Worm (Caenorhabditis elegans) whole organism, young adult: ENCODE data around the gene F39G3.2.
"Not testable (repeated sequence)": the region's sequence is repeated elsewhere in the genome, so short reads cannot be mapped to it uniquely, and the experiment has no call there.

Source experiments
- B0336.3 ChIP-seq: fragments of 200-800 bp; sonication (Bioruptor generic); IDR thresholded peaks from 2 replicates; pipeline ENCODE4 v1.3.6; 2022; ENCODE audit warnings: missing genetic modification characterization, missing compliant biosample characterization
- C17E4.6 ChIP-seq: fragments of 200-800 bp; sonication (Bioruptor generic); IDR thresholded peaks from 2 replicates; pipeline ENCODE4 v1.3.6; 2022; ENCODE audit warnings: missing genetic modification reagents, missing genetic modification characterization, missing compliant biosample characterization
- F10E7.11 ChIP-seq: sonication (generic microtip); optimal IDR thresholded peaks from 2 replicates; lab custom pipeline; 2017; ENCODE audit warnings: mild to moderate bottlenecking, missing genetic modification characterization, moderate library complexity, missing compliant biosample characterization
- T26A5.8 ChIP-seq: sonication (generic microtip); optimal IDR thresholded peaks from 2 replicates; lab custom pipeline; 2016; ENCODE audit warnings: missing genetic modification characterization, missing compliant biosample characterization
- Y53F4B.3 ChIP-seq: fragments of 200-800 bp; sonication (Bioruptor generic); IDR thresholded peaks from 2 replicates; pipeline ENCODE4 v1.3.6; 2022; ENCODE audit warnings: missing genetic modification reagents, missing genetic modification characterization, missing compliant biosample characterization
- ZK185.1 ChIP-seq: sonication (generic microtip); optimal IDR thresholded peaks from 2 replicates; lab custom pipeline; 2016; ENCODE audit warnings: mild to moderate bottlenecking, missing genetic modification characterization, missing compliant biosample characterization; ENCODE audit not compliant: poor library complexity, severe bottlenecking
- aptf-3 ChIP-seq: fragments of 200-800 bp; sonication (Bioruptor generic); IDR thresholded peaks from 2 replicates; pipeline ENCODE4 v1.3.6; 2022; ENCODE audit warnings: missing genetic modification characterization, missing compliant biosample characterization
- atf-7 ChIP-seq: sonication (generic microtip); optimal IDR thresholded peaks from 2 replicates; lab custom pipeline; 2017; ENCODE audit warnings: mild to moderate bottlenecking, missing genetic modification characterization, missing compliant biosample characterization
- attf-3 ChIP-seq: fragments of 200-800 bp; sonication (Bioruptor generic); conservative IDR thresholded peaks from 2 replicates; pipeline ENCODE4 v1.3.6; 2022; ENCODE audit warnings: missing genetic modification reagents, missing genetic modification characterization, missing compliant biosample characterization
- attf-6 ChIP-seq: fragments of 200-800 bp; sonication (Bioruptor generic); IDR thresholded peaks from 2 replicates; pipeline ENCODE4 v1.3.6; 2022; ENCODE audit warnings: missing genetic modification reagents, missing genetic modification characterization, missing compliant biosample characterization
- bed-1 ChIP-seq: fragments of 200-800 bp; sonication (Bioruptor generic); IDR thresholded peaks from 2 replicates; pipeline ENCODE4 v1.3.6; 2022; ENCODE audit warnings: missing genetic modification reagents, missing genetic modification characterization, missing compliant biosample characterization
- cebp-2 ChIP-seq: fragments of 200-800 bp; sonication (Bioruptor generic); IDR thresholded peaks from 2 replicates; pipeline ENCODE4 v1.3.6; 2022; ENCODE audit warnings: missing genetic modification characterization, missing compliant biosample characterization
- ceh-100 ChIP-seq: fragments of 200-800 bp; sonication (Bioruptor generic); IDR thresholded peaks from 2 replicates; pipeline ENCODE4 v1.3.6; 2022; ENCODE audit warnings: missing genetic modification reagents, missing genetic modification characterization, missing compliant biosample characterization
- ceh-27 ChIP-seq: fragments of 200-800 bp; sonication (Bioruptor generic); optimal IDR thresholded peaks from 2 replicates; lab custom pipeline; 2018; ENCODE audit warnings: mild to moderate bottlenecking, missing genetic modification characterization, moderate library complexity, missing compliant biosample characterization
- chd-7 ChIP-seq: sonication (generic microtip); optimal IDR thresholded peaks from 2 replicates; lab custom pipeline; 2016; ENCODE audit warnings: mild to moderate bottlenecking, missing genetic modification characterization, moderate library complexity, missing compliant biosample characterization
- dox-1 ChIP-seq: fragments of 200-800 bp; sonication (Bioruptor generic); IDR thresholded peaks from 2 replicates; pipeline ENCODE4 v1.3.6; 2022; ENCODE audit warnings: missing genetic modification reagents, missing genetic modification characterization, missing compliant biosample characterization
- dpff-1 ChIP-seq: sonication (generic microtip); optimal IDR thresholded peaks from 2 replicates; lab custom pipeline; 2017; ENCODE audit warnings: mild to moderate bottlenecking, missing genetic modification characterization, missing compliant biosample characterization
- dpl-1 ChIP-seq: fragments of 150-350 bp; optimal IDR thresholded peaks from 2 replicates; lab custom pipeline; 2014; ENCODE audit warnings: missing biosample characterization, missing genetic modification reagents, missing genetic modification characterization
- egrh-3 ChIP-seq: fragments of 200-800 bp; sonication (Bioruptor generic); IDR thresholded peaks from 2 replicates; pipeline ENCODE4 v1.3.6; 2022; ENCODE audit warnings: missing genetic modification reagents, missing genetic modification characterization, missing compliant biosample characterization
- ekl-4 ChIP-seq: fragments of 200-800 bp; sonication (Bioruptor generic); IDR thresholded peaks from 2 replicates; pipeline ENCODE4 v1.3.6; 2022; ENCODE audit warnings: missing genetic modification reagents, missing genetic modification characterization, missing compliant biosample characterization
- him-1 ChIP-seq: sonication (generic microtip); optimal IDR thresholded peaks from 2 replicates; lab custom pipeline; 2016; ENCODE audit warnings: missing genotype, missing genetic modification reagents, missing genetic modification characterization, missing compliant biosample characterization
- hlh-12 ChIP-seq: sonication (generic microtip); optimal IDR thresholded peaks from 2 replicates; lab custom pipeline; 2016; ENCODE audit warnings: missing genetic modification characterization, missing compliant biosample characterization
- hlh-26 ChIP-seq: fragments of 200-800 bp; sonication (Bioruptor generic); conservative IDR thresholded peaks from 2 replicates; pipeline ENCODE4 v1.3.6; 2022; ENCODE audit warnings: missing genetic modification reagents, missing genetic modification characterization, missing compliant biosample characterization
- hmg-1.2 ChIP-seq: fragments of 200-800 bp; sonication (Bioruptor generic); IDR thresholded peaks from 2 replicates; pipeline ENCODE4 v1.3.6; 2022; ENCODE audit warnings: missing genetic modification reagents, missing genetic modification characterization, missing compliant biosample characterization
- hrde-1 ChIP-seq: sonication (generic microtip); optimal IDR thresholded peaks from 2 replicates; lab custom pipeline; 2016; ENCODE audit warnings: missing genetic modification characterization, mild to moderate bottlenecking, missing compliant biosample characterization, moderate library complexity, missing genotype, missing genetic modification reagents, borderline replicate concordance
- hsf-1 ChIP-seq: fragments of 200-800 bp; sonication (Bioruptor generic); IDR thresholded peaks from 2 replicates; pipeline ENCODE4 v1.3.6; 2022; ENCODE audit warnings: missing genetic modification reagents, missing genetic modification characterization, missing compliant biosample characterization
- let-607 ChIP-seq, 2 experiments: fragments of 200-800 bp in 1 of 2; sonication (Bioruptor generic) in 1 of 2; sonication (generic microtip) in 1 of 2; optimal IDR thresholded peaks; 2 replicates each; lab custom pipeline; 2016 to 2018; ENCODE audit warnings: mild to moderate bottlenecking in 2 of 2, missing compliant biosample characterization in 2 of 2, missing genetic modification characterization in 2 of 2, moderate library complexity in 2 of 2, missing genotype in 1 of 2
- lin-26 ChIP-seq: fragments of 200-800 bp; sonication (Bioruptor generic); IDR thresholded peaks from 2 replicates; pipeline ENCODE4 v1.3.6; 2022; ENCODE audit warnings: missing genetic modification reagents, missing genetic modification characterization, missing compliant biosample characterization
- lin-40 ChIP-seq: sonication (generic microtip); optimal IDR thresholded peaks from 2 replicates; lab custom pipeline; 2016; ENCODE audit warnings: missing genetic modification characterization, mild to moderate bottlenecking, missing compliant biosample characterization, missing genotype, missing genetic modification reagents
- madf-10 ChIP-seq: sonication (generic microtip); optimal IDR thresholded peaks from 2 replicates; lab custom pipeline; 2016; ENCODE audit warnings: mild to moderate bottlenecking, missing genetic modification characterization, missing compliant biosample characterization
- madf-3 ChIP-seq: fragments of 200-800 bp; sonication (Bioruptor generic); IDR thresholded peaks from 2 replicates; pipeline ENCODE4 v1.3.6; 2022; ENCODE audit warnings: missing genetic modification reagents, missing genetic modification characterization, missing compliant biosample characterization
- mxl-1 ChIP-seq: sonication (generic microtip); optimal IDR thresholded peaks from 2 replicates; lab custom pipeline; 2016; ENCODE audit warnings: missing genetic modification characterization, missing compliant biosample characterization
- nfya-1 ChIP-seq: sonication (generic microtip); optimal IDR thresholded peaks from 2 replicates; lab custom pipeline; 2017; ENCODE audit warnings: antibody characterized with exemption, missing compliant biosample characterization, missing genetic modification characterization, borderline replicate concordance; ENCODE audit not compliant: insufficient read depth
- nhr-90 ChIP-seq: sonication (generic microtip); optimal IDR thresholded peaks from 2 replicates; lab custom pipeline; 2016; ENCODE audit warnings: missing genotype, mild to moderate bottlenecking, missing genetic modification characterization, missing compliant biosample characterization
- pha-4 ChIP-seq: fragments of 150-350 bp; sonication (generic microtip); optimal IDR thresholded peaks from 2 replicates; lab custom pipeline; 2014; ENCODE audit warnings: missing biosample characterization, missing genetic modification reagents, missing genetic modification characterization
- rcor-1 ChIP-seq: fragments of 200-800 bp; sonication (Bioruptor generic); IDR thresholded peaks from 2 replicates; pipeline ENCODE4 v1.3.6; 2022; ENCODE audit warnings: missing genetic modification reagents, missing genetic modification characterization, missing compliant biosample characterization
- repo-1 ChIP-seq: sonication (generic microtip); optimal IDR thresholded peaks from 2 replicates; lab custom pipeline; 2017; ENCODE audit warnings: mild to moderate bottlenecking, missing genetic modification characterization, missing compliant biosample characterization
- sdz-38 ChIP-seq: sonication (generic microtip); optimal IDR thresholded peaks from 2 replicates; lab custom pipeline; 2016; ENCODE audit warnings: missing genotype, missing genetic modification characterization, missing compliant biosample characterization
- tbp1 ChIP-seq: fragments of 200-800 bp; sonication (Bioruptor generic); optimal IDR thresholded peaks from 2 replicates; lab custom pipeline; 2018; ENCODE audit warnings: mild to moderate bottlenecking, missing genetic modification characterization, missing compliant biosample characterization
- unc-130 ChIP-seq: sonication (generic microtip); optimal IDR thresholded peaks from 2 replicates; lab custom pipeline; 2016; ENCODE audit warnings: missing genetic modification reagents, missing genetic modification characterization, missing compliant biosample characterization
- zim-3 ChIP-seq: sonication (generic microtip); optimal IDR thresholded peaks from 2 replicates; lab custom pipeline; 2017; ENCODE audit warnings: mild to moderate bottlenecking, missing genetic modification characterization, moderate library complexity, missing compliant biosample characterization
- ztf-25 ChIP-seq: fragments of 200-800 bp; sonication (Bioruptor generic); IDR thresholded peaks from 2 replicates; pipeline ENCODE4 v1.3.6; 2022; ENCODE audit warnings: missing genetic modification reagents, missing genetic modification characterization, missing compliant biosample characterization
- ztf-3 ChIP-seq: fragments of 200-800 bp; sonication (Bioruptor generic); optimal IDR thresholded peaks from 2 replicates; lab custom pipeline; 2018; ENCODE audit warnings: mild to moderate bottlenecking, missing genetic modification characterization, missing compliant biosample characterization

Gene F39G3.2

ce11 chrV:4758540-4758939 lies 20.9 kb downstream of the F39G3.2 start (continued):
- TF ChIP-seq madf-3 (GFP tag; lab: Robert Waterston, UW): peak; percentile 78; the same call in 1 of the 2 replicates
- no peak for TF ChIP-seq mxl-1 (tag; lab: Kevin White, UChicago)
- TF ChIP-seq hmg-1.2 (GFP tag; lab: Robert Waterston, UW): peak; percentile 14; the same call in 1 of the 2 replicates
- TF ChIP-seq rcor-1 (GFP tag; lab: Robert Waterston, UW): peak; percentile 46; the same call in 1 of the 2 replicates
- TF ChIP-seq lin-40 (tag; lab: Kevin White, UChicago): no peak
- no peak for TF ChIP-seq lin-26 (GFP tag; lab: Robert Waterston, UW)
- TF ChIP-seq aptf-3 (GFP tag; lab: Robert Waterston, UW): no peak
- no peak for TF ChIP-seq bed-1
- no peak for TF ChIP-seq nhr-90
- no peak for TF ChIP-seq ztf-3
- TF ChIP-seq hlh-12: no peak
- no peak for TF ChIP-seq madf-10 (tag; lab: Kevin White, UChicago)
- no peak for TF ChIP-seq dpl-1 (GFP tag; lab: Kevin White, UChicago)
- no peak for TF ChIP-seq unc-130 (GFP tag; lab: Kevin White, UChicago)
- peak; percentile 21 for TF ChIP-seq him-1 (tag; lab: Kevin White, UChicago)
- no peak for TF ChIP-seq atf-7
- peak; percentile 10 for TF ChIP-seq hrde-1 (tag; lab: Kevin White, UChicago)
- TF ChIP-seq attf-3 (GFP tag; lab: Robert Waterston, UW): no peak
- no peak for TF ChIP-seq cebp-2
- TF ChIP-seq ekl-4 (GFP tag; lab: Robert Waterston, UW): peak; percentile 52; the same call in 1 of the 2 replicates
- peak; percentile 74 for TF ChIP-seq hsf-1 (GFP tag; lab: Robert Waterston, UW)
- TF ChIP-seq hlh-26 (GFP tag; lab: Robert Waterston, UW): no peak
- peak; percentile 47; the same call in 1 of the 2 replicates for TF ChIP-seq attf-6 (GFP tag; lab: Robert Waterston, UW)
- TF ChIP-seq ceh-27 (GFP tag; lab: Kevin White, UChicago): no peak
- no peak for TF ChIP-seq ZK185.1

ce11 chrV:4760674-4761073 lies 23.0 kb downstream of the F39G3.2 start, which contains the start of gene bgnt-1.4:
TSS of gene bgnt-1.4 (plus strand) at chrV:4760974.
- TF ChIP-seq nfya-1; zim-3 (tag; lab: Kevin White, UChicago); aptf-3 (GFP tag; lab: Robert Waterston, UW): not testable (repeated sequence)

- TF ChIP-seq let-607 (tag; optimal IDR thresholded peaks at IDR 0.05; lab: Kevin White, UChicago): no peak
- no peak for TF ChIP-seq Y53F4B.3 (GFP tag; lab: Robert Waterston, UW)
- no peak for TF ChIP-seq T26A5.8 (tag; lab: Kevin White, UChicago)
- TF ChIP-seq hmg-1.2 (GFP tag; lab: Robert Waterston, UW): no peak
- TF ChIP-seq attf-6 (GFP tag; lab: Robert Waterston, UW): no peak
- no peak for TF ChIP-seq ceh-100 (GFP tag; lab: Robert Waterston, UW)
- TF ChIP-seq dpff-1 (tag; lab: Kevin White, UChicago): no peak
- TF ChIP-seq tbp1 (GFP tag; lab: Kevin White, UChicago): no peak
- TF ChIP-seq B0336.3 (GFP tag; lab: Robert Waterston, UW): no peak
- no peak for TF ChIP-seq dox-1
- no peak for TF ChIP-seq cebp-2
- no peak for TF ChIP-seq chd-7 (tag; lab: Kevin White, UChicago)
- TF ChIP-seq sdz-38 (tag; lab: Kevin White, UChicago): no peak
- no peak for TF ChIP-seq F10E7.11 (tag; lab: Kevin White, UChicago)
- no peak for TF ChIP-seq repo-1 (tag; lab: Kevin White, UChicago)
- TF ChIP-seq C17E4.6 (GFP tag; lab: Robert Waterston, UW): no peak
- no peak for TF ChIP-seq pha-4
- no peak for TF ChIP-seq ztf-25 (GFP tag; lab: Robert Waterston, UW)
- no peak for TF ChIP-seq egrh-3 (GFP tag; lab: Robert Waterston, UW)
- TF ChIP-seq, all 124 proteins: peak for 0
These were observed 28.9 kb downstream of the F39G3.2 start, which contains the start of gene C18G1.8 for ce11 chrV:4766501-4766900. TSS of gene C18G1.8 (minus strand) at chrV:4766601.
